Fruit fly (Drosophila melanogaster) whole organism, embryonic: ENCODE data around the gene PH4alphaSG2.

Experiments
- Asciz ChIP-seq: fragments of 200-800 bp; sonication (Bioruptor generic); optimal IDR thresholded peaks from 2 replicates; lab custom pipeline; 2017; ENCODE audit warnings: missing biosample characterization, mild to moderate bottlenecking, missing genetic modification characterization, missing genetic modification reagents
- Bgb ChIP-seq: fragments of 200-800 bp; sonication (Bioruptor generic); IDR thresholded peaks from 2 replicates; pipeline ENCODE4 v1.3.6; 2022; ENCODE audit warnings: missing biosample characterization, missing genetic modification characterization; ENCODE audit not compliant: partially characterized antibody
- CG1024 ChIP-seq: fragments of 200-800 bp; sonication (Bioruptor generic); IDR thresholded peaks from 2 replicates; pipeline ENCODE4 v1.3.6; 2022; ENCODE audit warnings: missing biosample characterization, missing genetic modification characterization
- CG12299 ChIP-seq: fragments of 200-800 bp; sonication (Bioruptor generic); optimal IDR thresholded peaks from 2 replicates; lab custom pipeline; 2018; ENCODE audit warnings: missing biosample characterization, mild to moderate bottlenecking, missing genetic modification characterization
- CG12744 ChIP-seq: fragments of 200-800 bp; sonication (Bioruptor generic); optimal IDR thresholded peaks from 2 replicates; lab custom pipeline; 2016; ENCODE audit warnings: missing biosample characterization, missing genetic modification characterization
- CG13775 ChIP-seq: fragments of 200-800 bp; sonication (Bioruptor generic); optimal IDR thresholded peaks from 3 replicates; lab custom pipeline; 2017; ENCODE audit warnings: missing biosample characterization, mild to moderate bottlenecking, missing genetic modification characterization
- CG2202 ChIP-seq: fragments of 200-800 bp; sonication (Bioruptor generic); optimal IDR thresholded peaks from 2 replicates; lab custom pipeline; 2018; ENCODE audit warnings: missing biosample characterization, mild to moderate bottlenecking, missing genetic modification characterization
- CG2712 ChIP-seq: fragments of 200-800 bp; optimal IDR thresholded peaks from 3 replicates; lab custom pipeline; 2019; ENCODE audit warnings: missing biosample characterization, mild to moderate bottlenecking, missing genetic modification characterization, moderate library complexity
- CG30431 ChIP-seq: fragments of 200-800 bp; sonication (Bioruptor generic); optimal IDR thresholded peaks from 2 replicates; lab custom pipeline; 2017; ENCODE audit warnings: missing biosample characterization, missing genetic modification characterization
- CG32532 ChIP-seq: fragments of 200-800 bp; sonication (Bioruptor generic); IDR thresholded peaks from 2 replicates; pipeline ENCODE4 v1.3.6; 2022; ENCODE audit warnings: missing biosample characterization, missing genetic modification characterization
- CG4404 ChIP-seq: fragments of 200-800 bp; sonication (Bioruptor generic); IDR thresholded peaks from 2 replicates; pipeline ENCODE4 v1.3.6; 2022; ENCODE audit warnings: missing biosample characterization, missing genetic modification characterization
- CG5953 ChIP-seq: fragments of 200-800 bp; sonication (Bioruptor generic); IDR thresholded peaks from 2 replicates; pipeline ENCODE4 v1.3.6; 2022; ENCODE audit warnings: missing biosample characterization, missing genetic modification characterization
- CG7372 ChIP-seq: fragments of 200-800 bp; sonication (Bioruptor generic); IDR thresholded peaks from 2 replicates; pipeline ENCODE4 v1.3.6; 2022; ENCODE audit warnings: missing biosample characterization, missing genetic modification characterization
- CG8290 ChIP-seq, 3 experiments: fragments of 200-800 bp; sonication (Bioruptor generic); optimal IDR thresholded peaks; 2 replicates each; lab custom pipeline; 2016 to 2019; ENCODE audit warnings: missing biosample characterization in 3 of 3, missing genetic modification characterization in 3 of 3, mild to moderate bottlenecking in 2 of 3, moderate library complexity in 1 of 3
- Camta ChIP-seq: fragments of 200-800 bp; sonication (Bioruptor generic); optimal IDR thresholded peaks from 2 replicates; lab custom pipeline; 2016; ENCODE audit warnings: missing biosample characterization, missing genetic modification characterization
- CkIIα-i1 ChIP-seq: fragments of 200-800 bp; sonication (Bioruptor generic); IDR thresholded peaks from 2 replicates; pipeline ENCODE4 v1.3.6; 2022; ENCODE audit warnings: missing biosample characterization, missing genetic modification characterization
- Deaf1 ChIP-seq: fragments of 200-800 bp; optimal IDR thresholded peaks from 3 replicates; lab custom pipeline; 2019; ENCODE audit warnings: missing biosample characterization, mild to moderate bottlenecking, missing genetic modification characterization, moderate library complexity
- Elba2 ChIP-seq: fragments of 200-800 bp; sonication (Bioruptor generic); optimal IDR thresholded peaks from 3 replicates; lab custom pipeline; 2016; ENCODE audit warnings: missing biosample characterization, missing genetic modification characterization
- HmgZ ChIP-seq: fragments of 200-800 bp; sonication (Bioruptor generic); optimal IDR thresholded peaks from 2 replicates; lab custom pipeline; 2018; ENCODE audit warnings: missing biosample characterization, mild to moderate bottlenecking, missing genetic modification characterization
- Hr39 ChIP-seq: fragments of >200 bp; optimal IDR thresholded peaks from 2 replicates; lab custom pipeline; 2017
- NK7.1 ChIP-seq: fragments of 200-800 bp; sonication (Bioruptor generic); optimal IDR thresholded peaks from 3 replicates; lab custom pipeline; 2016; ENCODE audit warnings: missing biosample characterization, missing genetic modification characterization
- Neu2 ChIP-seq: fragments of 200-800 bp; sonication (Bioruptor generic); optimal IDR thresholded peaks from 3 replicates; lab custom pipeline; 2016; ENCODE audit warnings: missing biosample characterization, missing genetic modification characterization, borderline replicate concordance
- Nf-YA ChIP-seq: fragments of 200-800 bp; sonication (Bioruptor generic); IDR thresholded peaks from 2 replicates; pipeline ENCODE4 v1.3.6; 2022; ENCODE audit warnings: missing biosample characterization, missing genetic modification characterization
- Ptx1 ChIP-seq: fragments of 200-800 bp; sonication (Bioruptor generic); IDR thresholded peaks from 2 replicates; pipeline ENCODE4 v1.3.6; 2022; ENCODE audit warnings: missing biosample characterization, missing genetic modification characterization
- Sox102F ChIP-seq: fragments of 200-800 bp; sonication (Bioruptor generic); optimal IDR thresholded peaks from 2 replicates; lab custom pipeline; 2018; ENCODE audit warnings: missing biosample characterization, mild to moderate bottlenecking, missing genetic modification characterization, moderate library complexity
- TFAM ChIP-seq: fragments of 200-800 bp; sonication (Bioruptor generic); optimal IDR thresholded peaks from 2 replicates; lab custom pipeline; 2017; ENCODE audit warnings: missing biosample characterization, missing genetic modification characterization, inconsistent platforms
- Usf ChIP-seq: fragments of 200-800 bp; sonication (Bioruptor generic); optimal IDR thresholded peaks from 2 replicates; lab custom pipeline; 2017; ENCODE audit warnings: missing genotype, missing biosample characterization, missing genetic modification characterization
- ara ChIP-seq: fragments of 200-800 bp; sonication (Bioruptor generic); IDR thresholded peaks from 2 replicates; pipeline ENCODE4 v1.3.6; 2022; ENCODE audit warnings: missing biosample characterization, missing genetic modification characterization
- bbx ChIP-seq: fragments of 200-800 bp; sonication (Bioruptor generic); IDR thresholded peaks from 2 replicates; pipeline ENCODE4 v1.3.6; 2022; ENCODE audit warnings: missing biosample characterization, missing genetic modification characterization; ENCODE audit not compliant: partially characterized antibody
- cg ChIP-seq: fragments of 200-800 bp; sonication (Bioruptor generic); optimal IDR thresholded peaks from 3 replicates; lab custom pipeline; 2019; ENCODE audit warnings: missing biosample characterization, mild to moderate bottlenecking, missing genetic modification characterization, moderate library complexity
- chinmo ChIP-seq: fragments of 200-800 bp; sonication (Bioruptor generic); IDR thresholded peaks from 4 replicates; pipeline ENCODE4 v1.3.6; 2022; ENCODE audit warnings: missing biosample characterization, missing genetic modification characterization; ENCODE audit not compliant: partially characterized antibody
- danr ChIP-seq: fragments of 200-800 bp; sonication (Bioruptor generic); IDR thresholded peaks from 2 replicates; pipeline ENCODE4 v1.3.6; 2022; ENCODE audit warnings: missing biosample characterization, missing genetic modification characterization
- eve ChIP-seq, 2 experiments: fragments of >200 bp; optimal IDR thresholded peaks; 2 replicates each; lab custom pipeline; 2017; ENCODE audit warnings: missing biosample characterization in 2 of 2, missing genetic modification characterization in 2 of 2
- ewg ChIP-seq: fragments of 200-800 bp; sonication (Bioruptor generic); optimal IDR thresholded peaks from 3 replicates; lab custom pipeline; 2017; ENCODE audit warnings: mild to moderate bottlenecking, missing biosample characterization, missing genetic modification reagents, missing genetic modification characterization
- exex ChIP-seq: fragments of 200-800 bp; sonication (Bioruptor generic); optimal IDR thresholded peaks from 4 replicates; lab custom pipeline; 2018; ENCODE audit warnings: missing biosample characterization, mild to moderate bottlenecking, missing genetic modification characterization, moderate library complexity
- fu2 ChIP-seq: fragments of 200-800 bp; sonication (Bioruptor generic); optimal IDR thresholded peaks from 2 replicates; lab custom pipeline; 2016; ENCODE audit warnings: missing biosample characterization, missing genetic modification characterization
- gce ChIP-seq: fragments of 200-800 bp; sonication (Bioruptor generic); IDR thresholded peaks from 3 replicates; pipeline ENCODE4 v1.3.6; 2022; ENCODE audit warnings: missing biosample characterization, missing genetic modification characterization
- gcm2 ChIP-seq: fragments of 200-800 bp; sonication (Bioruptor generic); optimal IDR thresholded peaks from 2 replicates; lab custom pipeline; 2016; ENCODE audit warnings: missing biosample characterization, missing genetic modification characterization
- gem ChIP-seq: fragments of 200-800 bp; sonication (Bioruptor generic); optimal IDR thresholded peaks from 2 replicates; lab custom pipeline; 2019; ENCODE audit warnings: missing biosample characterization, mild to moderate bottlenecking, missing genetic modification characterization, moderate library complexity
- knrl ChIP-seq: fragments of 200-800 bp; sonication (Bioruptor generic); IDR thresholded peaks from 3 replicates; pipeline ENCODE4 v1.3.6; 2022; ENCODE audit warnings: missing biosample characterization, missing genetic modification characterization; ENCODE audit not compliant: partially characterized antibody
- lmd ChIP-seq: fragments of 200-800 bp; sonication (Bioruptor generic); IDR thresholded peaks from 2 replicates; pipeline ENCODE4 v1.3.6; 2022; ENCODE audit warnings: missing biosample characterization, missing genetic modification characterization
- sens ChIP-seq: fragments of 200-800 bp; sonication (Bioruptor generic); peaks from one replicate; lab custom pipeline; 2016; ENCODE audit warnings: missing biosample characterization, missing genetic modification characterization
- sens-2 ChIP-seq: fragments of 200-800 bp; sonication (Bioruptor generic); IDR thresholded peaks from 2 replicates; pipeline ENCODE4 v1.3.6; 2022; ENCODE audit warnings: missing biosample characterization, missing genetic modification characterization
- sisA ChIP-seq: fragments of 200-800 bp; sonication (Bioruptor generic); IDR thresholded peaks from 2 replicates; pipeline ENCODE4 v1.3.6; 2022; ENCODE audit warnings: missing biosample characterization, missing genetic modification characterization
- sqz ChIP-seq: fragments of 200-800 bp; sonication (Bioruptor generic); optimal IDR thresholded peaks from 3 replicates; lab custom pipeline; 2018; ENCODE audit warnings: missing biosample characterization, mild to moderate bottlenecking, missing genetic modification characterization
- tgo ChIP-seq: fragments of 200-800 bp; sonication (Bioruptor generic); IDR thresholded peaks from 3 replicates; pipeline ENCODE4 v1.3.6; 2022; ENCODE audit warnings: missing biosample characterization, missing genetic modification characterization
- tup ChIP-seq: fragments of 200-800 bp; sonication (Bioruptor generic); optimal IDR thresholded peaks from 2 replicates; lab custom pipeline; 2016; ENCODE audit warnings: missing biosample characterization, mild to moderate bottlenecking, missing genetic modification characterization, moderate library complexity
- vnd ChIP-seq: fragments of 200-800 bp; sonication (Bioruptor generic); IDR thresholded peaks from 3 replicates; pipeline ENCODE4 v1.3.6; 2022; ENCODE audit warnings: missing biosample characterization, missing genetic modification characterization; ENCODE audit not compliant: partially characterized antibody
- zen ChIP-seq: fragments of 200-800 bp; sonication (Bioruptor generic); optimal IDR thresholded peaks from 3 replicates; lab custom pipeline; 2018; ENCODE audit warnings: missing biosample characterization, mild to moderate bottlenecking, missing genetic modification characterization, moderate library complexity

PH4alphaSG2 gene

dm6 chr3R:30536919-30537318, 47.0 kb downstream of the PH4alphaSG2 start (continued):
- TF ChIP-seq bbx (GFP tag; lab: Robert Waterston, UW) (no peak), fu2 (GFP tag; lab: Kevin White, UChicago) (no peak), CG8290 (GFP tag; optimal IDR thresholded peaks at IDR 0.05; lab: Kevin White, UChicago) (no peak), CG8290 (tag; optimal IDR thresholded peaks at IDR 0.05; lab: Kevin White, UChicago) (peak in 1 of 2 experiments; percentile 23), lmd (GFP tag; lab: Robert Waterston, UW) (no peak), CkIIα-i1 (GFP tag; lab: Robert Waterston, UW) (no peak)
- TF ChIP-seq, all 482 proteins: peak for 22

dm6 chr3R:30540196-30540595, 50.3 kb downstream of the PH4alphaSG2 start:
- TF ChIP-seq Elba2 (GFP tag; lab: Kevin White, UChicago) (no peak), sens (GFP tag; lab: Kevin White, UChicago) (peak; percentile 99), Asciz (peak; percentile 92), sens-2 (GFP tag; lab: Robert Waterston, UW) (peak; percentile 86), zen (tag; lab: Kevin White, UChicago) (peak; percentile 80), CG2202 (tag; lab: Kevin White, UChicago) (peak; percentile 62), ara (GFP tag; lab: Robert Waterston, UW) (peak; percentile 90), NK7.1 (GFP tag; lab: Kevin White, UChicago) (peak; percentile 76), Usf (peak; percentile 54), Nf-YA (peak; percentile 84), CG1024 (peak; percentile 84), Bgb (GFP tag; lab: Robert Waterston, UW) (no peak), Camta (peak; percentile 93), ewg (GFP tag; lab: Kevin White, UChicago) (peak; percentile 80), CG4404 (GFP tag; lab: Robert Waterston, UW) (peak; percentile 71), CG30431 (peak; percentile 88), tgo (GFP tag; lab: Robert Waterston, UW) (peak; percentile 90), gce (GFP tag; lab: Robert Waterston, UW) (peak; percentile 88; the same call in 2 of the 3 replicates), CG2712 (tag; lab: Kevin White, UChicago) (peak; percentile 89), gcm2 (peak; percentile 84), CG5953 (GFP tag; lab: Robert Waterston, UW) (peak; percentile 85), vnd (GFP tag; lab: Robert Waterston, UW) (no peak), CG7372 (GFP tag; lab: Robert Waterston, UW) (peak; percentile 90), CG12744 (GFP tag; lab: Kevin White, UChicago) (peak; percentile 89), knrl (GFP tag; lab: Robert Waterston, UW) (no peak), Sox102F (peak; percentile 95), TFAM (GFP tag; lab: Kevin White, UChicago) (peak; percentile 60), exex (tag; lab: Kevin White, UChicago) (peak; percentile 70), CG12299 (tag; lab: Kevin White, UChicago) (peak; percentile 89), eve (GFP tag; optimal IDR thresholded peaks at IDR 0.05; lab: Kevin White, UChicago) (peak in 1 of 2 experiments; percentile 94), danr (GFP tag; lab: Robert Waterston, UW) (peak; percentile 83), Hr39 (lab: Kevin White, UChicago) (no peak), gem (tag; lab: Kevin White, UChicago) (peak; percentile 94), tup (peak; percentile 80), chinmo (GFP tag; lab: Robert Waterston, UW) (no peak), Neu2 (peak; percentile 16), Deaf1 (peak; percentile 78), sisA (GFP tag; lab: Robert Waterston, UW) (peak; percentile 93), sqz (GFP tag; lab: Kevin White, UChicago) (peak; percentile 72), cg (GFP tag; lab: Kevin White, UChicago) (no peak), CG32532 (GFP tag; lab: Robert Waterston, UW) (peak; percentile 94), Ptx1 (GFP tag; lab: Robert Waterston, UW) (peak; percentile 94), HmgZ (tag; lab: Kevin White, UChicago) (peak; percentile 92), CG13775 (GFP tag; lab: Kevin White, UChicago) (peak; percentile 82)
